Worm (Caenorhabditis elegans) whole organism, L3 larva: ENCODE data around the gene B0416.4.
A peak's percentile ranks its signal among the peaks of the same experiment; 100 is the strongest.

Experiments used
- R02D3.7 ChIP-seq: fragments of 150-350 bp; optimal IDR thresholded peaks from 2 replicates; lab custom pipeline; 2014; ENCODE audit warnings: missing biosample characterization, missing genetic modification characterization
- ama-1 ChIP-seq: fragments of 150-350 bp; optimal IDR thresholded peaks from 2 replicates; lab custom pipeline; 2018
- ceh-16 ChIP-seq: sonication (generic microtip); optimal IDR thresholded peaks from 2 replicates; lab custom pipeline; 2017; ENCODE audit warnings: missing biosample characterization, missing genetic modification characterization
- ceh-82 ChIP-seq: fragments of 150-350 bp; optimal IDR thresholded peaks from 2 replicates; lab custom pipeline; 2014; ENCODE audit warnings: missing biosample characterization, missing genetic modification characterization
- egl-27 ChIP-seq: sonication (generic microtip); optimal IDR thresholded peaks from 4 replicates; lab custom pipeline; 2017; ENCODE audit warnings: missing biosample characterization, missing genetic modification reagents, missing genetic modification characterization
- egl-5 ChIP-seq: fragments of 150-350 bp; optimal IDR thresholded peaks from 2 replicates; lab custom pipeline; 2017; ENCODE audit warnings: missing biosample characterization, missing genetic modification reagents, missing genetic modification characterization, inconsistent platforms
- elt-1 ChIP-seq: fragments of 150-350 bp; optimal IDR thresholded peaks from 2 replicates; lab custom pipeline; 2014; ENCODE audit warnings: missing biosample characterization, missing genetic modification characterization
- elt-2 ChIP-seq: sonication (generic microtip); optimal IDR thresholded peaks from 2 replicates; lab custom pipeline; 2016; ENCODE audit warnings: missing genetic modification reagents, mild to moderate bottlenecking, missing genetic modification characterization, missing compliant biosample characterization
- elt-3 ChIP-seq, 3 experiments: fragments of 150-350 bp in 1 of 3; sonication (generic microtip) in 2 of 3; optimal IDR thresholded peaks; 2 replicates in 2 of 3; 4 replicates in 1 of 3; lab custom pipeline; 2014 to 2017; ENCODE audit warnings: missing biosample characterization in 3 of 3, missing genetic modification characterization in 3 of 3
- fkh-10 ChIP-seq: sonication (generic microtip); optimal IDR thresholded peaks from 2 replicates; lab custom pipeline; 2017; ENCODE audit warnings: missing biosample characterization, missing genetic modification reagents, missing genetic modification characterization
- fkh-2 ChIP-seq: fragments of 150-350 bp; optimal IDR thresholded peaks from 2 replicates; lab custom pipeline; 2014; ENCODE audit warnings: missing biosample characterization, missing genetic modification reagents, missing genetic modification characterization
- hmg-11 ChIP-seq: sonication (generic microtip); optimal IDR thresholded peaks from 2 replicates; lab custom pipeline; 2016; ENCODE audit warnings: missing genetic modification characterization, missing compliant biosample characterization
- jun-1 ChIP-seq: fragments of 150-350 bp; optimal IDR thresholded peaks from 2 replicates; lab custom pipeline; 2014; ENCODE audit warnings: missing biosample characterization, missing genetic modification reagents, missing genetic modification characterization
- mdl-1 ChIP-seq: fragments of 150-350 bp; optimal IDR thresholded peaks from 2 replicates; lab custom pipeline; 2014; ENCODE audit warnings: missing biosample characterization, missing genetic modification characterization
- nfya-1 ChIP-seq: sonication (generic microtip); optimal IDR thresholded peaks from 2 replicates; lab custom pipeline; 2017; ENCODE audit warnings: missing genetic modification characterization, mild to moderate bottlenecking, missing compliant biosample characterization, antibody characterized with exemption, moderate library complexity; ENCODE audit not compliant: insufficient read depth
- nhr-12 ChIP-seq: fragments of 150-350 bp; optimal IDR thresholded peaks from 2 replicates; lab custom pipeline; 2014; ENCODE audit warnings: missing biosample characterization, missing genetic modification characterization
- nhr-23 ChIP-seq: fragments of 150-350 bp; optimal IDR thresholded peaks from 2 replicates; lab custom pipeline; 2014; ENCODE audit warnings: missing biosample characterization, missing genetic modification reagents, missing genetic modification characterization
- nhr-237 ChIP-seq: fragments of 150-350 bp; optimal IDR thresholded peaks from 2 replicates; lab custom pipeline; 2014; ENCODE audit warnings: missing biosample characterization, missing genetic modification characterization
- nhr-25 ChIP-seq: sonication (generic microtip); optimal IDR thresholded peaks from 2 replicates; lab custom pipeline; 2017; ENCODE audit warnings: missing biosample characterization, missing genetic modification characterization
- nhr-43 ChIP-seq: sonication (generic microtip); optimal IDR thresholded peaks from 2 replicates; lab custom pipeline; 2016; ENCODE audit warnings: mild to moderate bottlenecking, missing genetic modification characterization, missing compliant biosample characterization; ENCODE audit not compliant: poor library complexity, severe bottlenecking
- nhr-76 ChIP-seq: fragments of 150-350 bp; sonication (generic microtip); optimal IDR thresholded peaks from 5 replicates; lab custom pipeline; 2014; ENCODE audit warnings: missing biosample characterization, missing genetic modification characterization
- nhr-77 ChIP-seq: fragments of 150-350 bp; optimal IDR thresholded peaks from 2 replicates; lab custom pipeline; 2014; ENCODE audit warnings: missing biosample characterization, missing genetic modification characterization
- pha-4 ChIP-seq: fragments of 150-350 bp; optimal IDR thresholded peaks from 2 replicates; lab custom pipeline; 2014; ENCODE audit warnings: missing biosample characterization, missing genetic modification reagents, missing genetic modification characterization
- pqm-1 ChIP-seq: fragments of 150-350 bp; optimal IDR thresholded peaks from 2 replicates; lab custom pipeline; 2017; ENCODE audit warnings: missing biosample characterization, missing genetic modification characterization, inconsistent platforms
- sea-2 ChIP-seq: fragments of 150-350 bp; sonication (generic microtip); optimal IDR thresholded peaks from 4 replicates; lab custom pipeline; 2014; ENCODE audit warnings: missing biosample characterization, missing genetic modification reagents, missing genetic modification characterization
- snpc-4 ChIP-seq: fragments of 150-350 bp; optimal IDR thresholded peaks from 2 replicates; lab custom pipeline; 2014; ENCODE audit warnings: missing biosample characterization, missing genetic modification characterization
- unc-39 ChIP-seq: sonication (generic microtip); optimal IDR thresholded peaks from 4 replicates; lab custom pipeline; 2017; ENCODE audit warnings: missing biosample characterization, missing genetic modification characterization
- unc-62 ChIP-seq: fragments of 150-350 bp; sonication (generic microtip); optimal IDR thresholded peaks from 4 replicates; lab custom pipeline; 2014; ENCODE audit warnings: missing biosample characterization, missing genetic modification reagents, missing genetic modification characterization
- zag-1 ChIP-seq: fragments of 150-350 bp; optimal IDR thresholded peaks from 2 replicates; lab custom pipeline; 2014; ENCODE audit warnings: missing biosample characterization, missing genetic modification characterization
- ztf-11 ChIP-seq: fragments of 150-350 bp; optimal IDR thresholded peaks from 2 replicates; lab custom pipeline; 2014; ENCODE audit warnings: missing biosample characterization, missing genetic modification characterization

The B0416.4 gene

ce11 chrX:9295471-9295870, 16.7 kb downstream of the B0416.4 start:
- TF ChIP-seq pha-4 (tag; lab: Kevin White, UChicago), result no peak
- TF ChIP-seq pqm-1 (tag; lab: Kevin White, UChicago), result peak; percentile 59
- peak; percentile 71 for TF ChIP-seq elt-2 (tag; lab: Kevin White, UChicago)

- no peak for TF ChIP-seq pha-4 (tag; lab: Kevin White, UChicago)
- TF ChIP-seq nhr-23 (tag; lab: Kevin White, UChicago), result peak; percentile 19
- TF ChIP-seq nfya-1 (tag; lab: Kevin White, UChicago), result peak; percentile 8
- TF ChIP-seq elt-2 (tag; lab: Kevin White, UChicago), result peak; percentile 19
These were observed 17.8 kb downstream of the B0416.4 start, which contains the start of gene gly-13 for ce11 chrX:9296591-9296990. gly-13 (minus strand) TSS chrX:9296622.

DNA sequence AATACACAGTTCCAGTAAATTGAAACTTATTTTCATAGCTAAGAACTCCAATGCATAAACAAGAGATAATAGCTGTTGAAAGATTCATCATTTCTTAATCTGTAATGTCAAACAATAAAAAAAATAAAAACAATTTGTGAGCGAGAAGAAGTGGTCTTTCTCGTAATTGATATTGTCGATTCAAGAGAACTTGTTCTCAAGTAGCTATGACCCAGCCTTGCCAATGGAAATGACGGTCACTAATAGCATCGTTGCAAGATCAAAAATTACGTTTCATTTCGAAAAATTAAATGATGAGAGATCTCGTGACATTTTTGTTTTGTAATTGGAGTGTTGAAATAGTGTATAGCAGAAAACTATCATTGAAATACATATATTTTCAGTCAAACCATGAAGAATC, 19.1 kb downstream of the B0416.4 start, which contains the start of gene B0416.7:
B0416.7 (minus strand) TSS at position 101 of the 400 bp plus-strand sequence.
- TF ChIP-seq snpc-4 (tag; lab: Kevin White, UChicago) (no peak), nhr-12 (tag; lab: Kevin White, UChicago) (no peak), sea-2 (no peak), R02D3.7 (tag; lab: Kevin White, UChicago) (no peak), jun-1 (no peak)

DNA sequence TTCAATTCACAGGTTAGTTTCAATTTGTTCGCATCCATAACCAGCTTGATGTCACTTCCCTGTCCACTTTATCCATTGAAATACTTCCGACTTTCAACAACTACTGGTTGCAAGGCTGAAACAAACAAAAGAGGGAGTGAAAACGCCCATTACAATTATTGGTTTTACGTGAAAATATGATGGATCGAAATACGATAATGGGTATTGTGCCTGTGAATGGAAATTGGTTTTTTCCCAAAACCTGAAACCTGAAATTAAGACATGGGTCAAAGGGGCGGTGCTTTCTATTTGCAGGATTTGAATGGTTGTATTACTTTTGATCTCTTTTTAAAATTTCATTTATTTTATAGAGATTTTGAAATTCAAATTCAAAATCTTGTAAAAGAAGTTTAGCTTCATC, 20.1 kb downstream of the B0416.4 start, which contains the start of gene B0416.2:
B0416.2 (plus strand) TSS at position 301 of the 400 bp plus-strand sequence.
- no peak for TF ChIP-seq nhr-43 (tag; lab: Kevin White, UChicago)
- TF ChIP-seq fkh-10 (GFP tag; lab: Kevin White, UChicago), result no peak
- TF ChIP-seq ama-1 (lab: Kevin White, UChicago), result no peak
- no peak for TF ChIP-seq fkh-2
- no peak for TF ChIP-seq elt-3 (tag; optimal IDR thresholded peaks at IDR 0.05; lab: Kevin White, UChicago)
- TF ChIP-seq nhr-237 (tag; lab: Kevin White, UChicago), result no peak
- TF ChIP-seq nhr-25 (tag; lab: Kevin White, UChicago), result no peak
- no peak for TF ChIP-seq hmg-11
- TF ChIP-seq mdl-1 (tag; lab: Kevin White, UChicago), result no peak
- TF ChIP-seq nhr-23 (tag; lab: Kevin White, UChicago), result no peak
- no peak for TF ChIP-seq egl-5 (tag; lab: Kevin White, UChicago)
- no peak for TF ChIP-seq snpc-4 (tag; lab: Kevin White, UChicago)

ce11 chrX:9300379-9300778, 21.6 kb downstream of the B0416.4 start:
- TF ChIP-seq hmg-11 (no peak), nhr-77 (no peak), nfya-1 (tag; lab: Kevin White, UChicago) (peak; percentile 45)

DNA sequence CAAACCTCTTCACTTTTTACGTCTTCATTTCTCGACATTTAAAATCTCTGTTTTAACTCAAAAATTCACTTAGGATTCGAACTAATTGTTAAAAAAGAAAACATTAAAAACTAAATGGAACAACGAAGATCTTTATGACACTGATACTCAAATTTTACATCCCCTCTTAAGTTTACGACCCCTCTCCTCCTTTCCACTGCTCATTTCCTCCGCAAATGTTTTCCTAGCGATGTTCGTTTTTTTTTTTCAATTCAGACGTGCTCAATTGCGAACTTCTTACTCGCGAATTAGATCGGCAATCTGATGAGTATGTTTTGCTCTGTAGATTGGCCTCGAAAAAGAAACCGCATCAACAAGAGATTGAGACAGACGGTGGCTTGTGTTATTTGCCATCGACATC, 24.0 kb downstream of the B0416.4 start:
- no peak for TF ChIP-seq egl-27 (tag; lab: Kevin White, UChicago)
- no peak for TF ChIP-seq pqm-1 (tag; lab: Kevin White, UChicago)
- no peak for TF ChIP-seq elt-2 (tag; lab: Kevin White, UChicago)
- TF ChIP-seq unc-62 (GFP tag; lab: Kevin White, UChicago), result no peak
- TF ChIP-seq ceh-82, result no peak
- TF ChIP-seq unc-39, result no peak
- TF ChIP-seq nhr-76 (tag; lab: Kevin White, UChicago), result no peak
- TF ChIP-seq nhr-12 (tag; lab: Kevin White, UChicago), result no peak
- no peak for TF ChIP-seq ceh-16 (tag; lab: Kevin White, UChicago)
- TF ChIP-seq nhr-23 (tag; lab: Kevin White, UChicago), result no peak
- TF ChIP-seq zag-1 (tag; lab: Kevin White, UChicago), result no peak
- TF ChIP-seq ztf-11 (tag; lab: Kevin White, UChicago), result no peak
- no peak for TF ChIP-seq hmg-11

- TF ChIP-seq jun-1 (no peak), elt-1 (no peak), zag-1 (tag; lab: Kevin White, UChicago) (no peak)
- TF ChIP-seq, all 47 proteins: peak for 0
These were observed 24.7 kb downstream of the B0416.4 start, which contains the start of gene tmc-2 for ce11 chrX:9303422-9303821. tmc-2 (plus strand) TSS chrX:9303722.
